Worm (Caenorhabditis elegans): Measurements from ENCODE around the gene frm-7.
A peak's percentile ranks its signal among the peaks of the same experiment; 100 is the strongest.

frm-7 gene

ce11 chrV:12320274-12320839 lies 18.1 kb downstream of the frm-7 start (continued):
- TF ChIP-seq ztf-3 (GFP tag; optimal IDR thresholded peaks at IDR 0.05), result peak; percentile 37
- no peak for TF ChIP-seq snpc-4 (GFP tag; optimal IDR thresholded peaks at IDR 0.05)
- peak in 1 of 4 experiments; percentile 24 for TF ChIP-seq snpc-4 (tag; optimal IDR thresholded peaks at IDR 0.05)
- no peak for TF ChIP-seq gei-17 (GFP tag; optimal IDR thresholded peaks at IDR 0.05)
- TF ChIP-seq sea-2 (GFP tag; IDR thresholded peaks at IDR 0.05), result no peak
- no peak for TF ChIP-seq cebp-1 (GFP tag; IDR thresholded peaks at IDR 0.05)
- TF ChIP-seq cebp-1 (tag; optimal IDR thresholded peaks at IDR 0.05), result peak; percentile 21
- TF ChIP-seq snpc-3.4 (tag; optimal IDR thresholded peaks at IDR 0.05), result peak; percentile 37
- TF ChIP-seq bed-1 (GFP tag; IDR thresholded peaks at IDR 0.05), result no peak
- no peak for TF ChIP-seq F57C9.4 (tag; optimal IDR thresholded peaks at IDR 0.05)
- TF ChIP-seq repo-1 (tag; optimal IDR thresholded peaks at IDR 0.05), result peak; percentile 25
- TF ChIP-seq pbrm-1 (GFP tag; IDR thresholded peaks at IDR 0.05), result 0 out of 2 replicates have a peak, but pooled peaks have one; percentile 19
- TF ChIP-seq somi-1 (GFP tag; optimal IDR thresholded peaks at IDR 0.05), result no peak
- TF ChIP-seq madf-3 (GFP tag; IDR thresholded peaks at IDR 0.05), result no peak
- TF ChIP-seq T26A5.8 (tag; optimal IDR thresholded peaks at IDR 0.05), result no peak
- TF ChIP-seq Y53G8AR.9 (GFP tag; conservative IDR thresholded peaks at IDR 0.05), result peak; percentile 20; the same call in 1 of the 2 replicates
- TF ChIP-seq B0261.1 (tag; optimal IDR thresholded peaks at IDR 0.05), result peak; percentile 7
- TF ChIP-seq chd-7 (tag; optimal IDR thresholded peaks at IDR 0.05), result peak; percentile 15
- no peak for TF ChIP-seq nhr-90 (tag; optimal IDR thresholded peaks at IDR 0.05)
- peak; percentile 8 for TF ChIP-seq F49E8.2 (tag; optimal IDR thresholded peaks at IDR 0.05; ENCODE audit: insufficient read depth)
- peak; percentile 42 for TF ChIP-seq F10E7.11 (tag; optimal IDR thresholded peaks at IDR 0.05)
- TF ChIP-seq Y56A3A.18 (GFP tag; IDR thresholded peaks at IDR 0.05), result 0 out of 2 replicates have a peak, but pooled peaks have one; percentile 15

- no peak for TF ChIP-seq ztf-18 (tag; optimal IDR thresholded peaks at IDR 0.05)
- TF ChIP-seq zfh-2 (GFP tag; conservative IDR thresholded peaks at IDR 0.05), result no peak; the same call in 1 of the 2 replicates
- no peak for TF ChIP-seq efl-1 (GFP tag; optimal IDR thresholded peaks at IDR 0.05)
- TF ChIP-seq rec-8 (tag; optimal IDR thresholded peaks at IDR 0.05), result no peak
- TF ChIP-seq aptf-3 (GFP tag; IDR thresholded peaks at IDR 0.05), result no peak
- no peak for TF ChIP-seq lsy-27 (tag; optimal IDR thresholded peaks at IDR 0.05; ENCODE audit: borderline replicate concordance, insufficient read depth)
- no peak for TF ChIP-seq somi-1 (GFP tag; optimal IDR thresholded peaks at IDR 0.05)
- no peak for TF ChIP-seq hmg-20 (GFP tag; IDR thresholded peaks at IDR 0.05)
- TF ChIP-seq Y56A3A.18 (GFP tag; IDR thresholded peaks at IDR 0.05), result no peak
- no peak for TF ChIP-seq attf-6 (GFP tag; IDR thresholded peaks at IDR 0.05)
- no peak for TF ChIP-seq ceh-100 (GFP tag; IDR thresholded peaks at IDR 0.05)
- no peak for TF ChIP-seq let-607 (tag; optimal IDR thresholded peaks at IDR 0.05)
- TF ChIP-seq ZK185.1 (tag; optimal IDR thresholded peaks at IDR 0.05; ENCODE audit: poor library complexity, severe bottlenecking), result no peak
- TF ChIP-seq nfya-2 (GFP tag; IDR thresholded peaks at IDR 0.05), result no peak
- TF ChIP-seq F55B11.4 (tag; optimal IDR thresholded peaks at IDR 0.05; ENCODE audit: borderline replicate concordance, insufficient read depth), result no peak
- no peak for TF ChIP-seq pbrm-1 (GFP tag; IDR thresholded peaks at IDR 0.05)
These were observed 24.4 kb downstream of the frm-7 start for ce11 chrV:12326638-12327037.

ce11 chrV:12329173-12329572 lies 26.9 kb downstream of the frm-7 start:
- TF ChIP-seq mxl-1 (tag; optimal IDR thresholded peaks at IDR 0.05), result no peak
